Worm (Caenorhabditis elegans) whole organism, late embryonic: ENCODE measurements around the gene tbb-1.
A peak's percentile ranks its signal among the peaks of the same experiment; 100 is the strongest.

Experiments
- F13H6.1 ChIP-seq: sonication (generic microtip); optimal IDR thresholded peaks from 2 replicates; lab custom pipeline; 2016; ENCODE audit warnings: missing genetic modification characterization, missing compliant biosample characterization
- T23F11.4 ChIP-seq: fragments of 200-800 bp; sonication (Bioruptor generic); optimal IDR thresholded peaks from 2 replicates; lab custom pipeline; 2018; ENCODE audit warnings: mild to moderate bottlenecking, missing genetic modification characterization, missing compliant biosample characterization
- Y22D7AL.16 ChIP-seq: sonication (generic microtip); optimal IDR thresholded peaks from 2 replicates; lab custom pipeline; 2016; ENCODE audit warnings: missing genetic modification characterization, missing compliant biosample characterization
- ahr-1 ChIP-seq: sonication (generic microtip); optimal IDR thresholded peaks from 2 replicates; lab custom pipeline; 2016; ENCODE audit warnings: missing genetic modification characterization, missing compliant biosample characterization
- ceh-14 ChIP-seq: sonication (generic microtip); optimal IDR thresholded peaks from 2 replicates; lab custom pipeline; 2016; ENCODE audit warnings: missing genotype, missing genetic modification characterization, missing compliant biosample characterization
- ceh-18 ChIP-seq: sonication (generic microtip); optimal IDR thresholded peaks from 2 replicates; lab custom pipeline; 2016; ENCODE audit warnings: missing genetic modification characterization, missing compliant biosample characterization
- ceh-2 ChIP-seq: sonication (generic microtip); optimal IDR thresholded peaks from 2 replicates; lab custom pipeline; 2016; ENCODE audit warnings: missing genotype, missing genetic modification characterization, missing compliant biosample characterization
- ceh-22 ChIP-seq: sonication (generic microtip); optimal IDR thresholded peaks from 2 replicates; lab custom pipeline; 2017; ENCODE audit warnings: missing biosample characterization, missing genetic modification characterization
- ceh-30 ChIP-seq: fragments of 150-350 bp; optimal IDR thresholded peaks from 2 replicates; lab custom pipeline; 2014; ENCODE audit warnings: missing biosample characterization, missing genetic modification characterization
- ceh-31 ChIP-seq: sonication (generic microtip); optimal IDR thresholded peaks from 2 replicates; lab custom pipeline; 2016; ENCODE audit warnings: missing genetic modification characterization, missing compliant biosample characterization
- ceh-34 ChIP-seq: sonication (generic microtip); optimal IDR thresholded peaks from 2 replicates; lab custom pipeline; 2016; ENCODE audit warnings: mild to moderate bottlenecking, missing genetic modification characterization, missing compliant biosample characterization
- ceh-45 ChIP-seq: fragments of 200-800 bp; sonication (Bioruptor generic); IDR thresholded peaks from 2 replicates; pipeline ENCODE4 v1.3.6; 2022; ENCODE audit warnings: missing genetic modification reagents, missing genetic modification characterization, missing compliant biosample characterization
- ceh-6 ChIP-seq: fragments of 200-800 bp; sonication (Bioruptor generic); optimal IDR thresholded peaks from 2 replicates; lab custom pipeline; 2018; ENCODE audit warnings: mild to moderate bottlenecking, missing genetic modification characterization, missing compliant biosample characterization
- ceh-9 ChIP-seq: sonication (generic microtip); optimal IDR thresholded peaks from 2 replicates; lab custom pipeline; 2016; ENCODE audit warnings: mild to moderate bottlenecking, missing genetic modification characterization, inconsistent platforms, missing compliant biosample characterization
- che-1 ChIP-seq: sonication (generic microtip); optimal IDR thresholded peaks from 2 replicates; lab custom pipeline; 2016; ENCODE audit warnings: mild to moderate bottlenecking, missing genetic modification characterization, missing compliant biosample characterization
- dve-1 ChIP-seq: sonication (generic microtip); optimal IDR thresholded peaks from 2 replicates; lab custom pipeline; 2017; ENCODE audit warnings: antibody characterized with exemption, mild to moderate bottlenecking, missing genetic modification characterization, missing compliant biosample characterization
- elt-2 ChIP-seq: sonication (generic microtip); optimal IDR thresholded peaks from 2 replicates; lab custom pipeline; 2016; ENCODE audit warnings: missing genetic modification reagents, missing genetic modification characterization, missing compliant biosample characterization
- fax-1 ChIP-seq: sonication (generic microtip); optimal IDR thresholded peaks from 2 replicates; lab custom pipeline; 2016; ENCODE audit warnings: missing genotype, missing genetic modification characterization, missing compliant biosample characterization
- fkh-10 ChIP-seq: fragments of 150-350 bp; optimal IDR thresholded peaks from 2 replicates; lab custom pipeline; 2014; ENCODE audit warnings: missing biosample characterization, missing genetic modification reagents, missing genetic modification characterization
- fkh-6 ChIP-seq: sonication (generic microtip); optimal IDR thresholded peaks from 2 replicates; lab custom pipeline; 2016; ENCODE audit warnings: missing genetic modification characterization, missing compliant biosample characterization
- hlh-13 ChIP-seq: fragments of 200-800 bp; sonication (Bioruptor generic); optimal IDR thresholded peaks from 2 replicates; lab custom pipeline; 2018; ENCODE audit warnings: mild to moderate bottlenecking, missing genetic modification characterization, missing compliant biosample characterization
- hlh-15 ChIP-seq: sonication (generic microtip); optimal IDR thresholded peaks from 2 replicates; lab custom pipeline; 2016; ENCODE audit warnings: missing genetic modification characterization, missing compliant biosample characterization
- madf-2 ChIP-seq: sonication (generic microtip); optimal IDR thresholded peaks from 2 replicates; lab custom pipeline; 2017; ENCODE audit warnings: missing genetic modification characterization, missing compliant biosample characterization
- nfya-1 ChIP-seq: sonication (generic microtip); optimal IDR thresholded peaks from 2 replicates; lab custom pipeline; 2017; ENCODE audit warnings: missing genetic modification characterization, mild to moderate bottlenecking, missing compliant biosample characterization, antibody characterized with exemption, moderate library complexity
- nhr-232 ChIP-seq: sonication (generic microtip); optimal IDR thresholded peaks from 2 replicates; lab custom pipeline; 2016; ENCODE audit warnings: missing genetic modification characterization, missing compliant biosample characterization
- npax-4 ChIP-seq: sonication (generic microtip); optimal IDR thresholded peaks from 2 replicates; lab custom pipeline; 2016; ENCODE audit warnings: missing genetic modification characterization, missing compliant biosample characterization
- pat-9 ChIP-seq: fragments of 200-800 bp; sonication (Bioruptor generic); optimal IDR thresholded peaks from 2 replicates; lab custom pipeline; 2018; ENCODE audit warnings: mild to moderate bottlenecking, missing genetic modification characterization, moderate library complexity, missing compliant biosample characterization
- pax-1 ChIP-seq: fragments of 150-350 bp; optimal IDR thresholded peaks from 2 replicates; lab custom pipeline; 2014; ENCODE audit warnings: missing biosample characterization, missing genetic modification characterization
- pha-2 ChIP-seq: sonication (generic microtip); optimal IDR thresholded peaks from 2 replicates; lab custom pipeline; 2017; ENCODE audit warnings: mild to moderate bottlenecking, missing genetic modification characterization, missing compliant biosample characterization
- pha-4 ChIP-seq: fragments of 150-350 bp; optimal IDR thresholded peaks from 2 replicates; lab custom pipeline; 2018; ENCODE audit warnings: missing biosample characterization, missing genetic modification reagents, missing genetic modification characterization
- pros-1 ChIP-seq: fragments of 150-350 bp; optimal IDR thresholded peaks from 2 replicates; lab custom pipeline; 2014; ENCODE audit warnings: missing biosample characterization, missing genetic modification reagents, missing genetic modification characterization
- ref-2 ChIP-seq: sonication (generic microtip); optimal IDR thresholded peaks from 2 replicates; lab custom pipeline; 2016; ENCODE audit warnings: missing genetic modification characterization, missing compliant biosample characterization
- sdc-2 ChIP-seq: sonication (generic microtip); optimal IDR thresholded peaks from 2 replicates; lab custom pipeline; 2016; ENCODE audit warnings: missing genotype, missing genetic modification characterization, missing compliant biosample characterization
- syd-9 ChIP-seq: sonication (generic microtip); optimal IDR thresholded peaks from 2 replicates; lab custom pipeline; 2016; ENCODE audit warnings: mild to moderate bottlenecking, missing genetic modification characterization, moderate library complexity, missing compliant biosample characterization
- tbx-2 ChIP-seq: sonication (generic microtip); optimal IDR thresholded peaks from 2 replicates; lab custom pipeline; 2016; ENCODE audit warnings: missing genetic modification characterization, missing compliant biosample characterization
- ttx-3 ChIP-seq: sonication (generic microtip); optimal IDR thresholded peaks from 2 replicates; lab custom pipeline; 2016; ENCODE audit warnings: missing genetic modification reagents, missing genetic modification characterization, missing compliant biosample characterization
- unc-3 ChIP-seq, 2 experiments: fragments of 200-800 bp in 1 of 2; sonication (Bioruptor generic) in 1 of 2; sonication (generic microtip) in 1 of 2; conservative IDR thresholded peaks in 1 of 2; optimal IDR thresholded peaks in 1 of 2; 2 replicates each; pipeline versions ENCODE4 v1.3.6 to Lab custom; 2016 to 2022; ENCODE audit warnings: missing compliant biosample characterization in 2 of 2, missing genetic modification characterization in 2 of 2, missing genetic modification reagents in 1 of 2
- unc-42 ChIP-seq: sonication (generic microtip); optimal IDR thresholded peaks from 2 replicates; lab custom pipeline; 2016; ENCODE audit warnings: missing genotype, missing genetic modification characterization, missing compliant biosample characterization
- unc-86 ChIP-seq: sonication (generic microtip); optimal IDR thresholded peaks from 2 replicates; lab custom pipeline; 2016; ENCODE audit warnings: missing genetic modification characterization, missing compliant biosample characterization
- ztf-16 ChIP-seq: sonication (generic microtip); optimal IDR thresholded peaks from 2 replicates; lab custom pipeline; 2017; ENCODE audit warnings: missing genetic modification characterization, missing compliant biosample characterization

Gene tbb-1

DNA sequence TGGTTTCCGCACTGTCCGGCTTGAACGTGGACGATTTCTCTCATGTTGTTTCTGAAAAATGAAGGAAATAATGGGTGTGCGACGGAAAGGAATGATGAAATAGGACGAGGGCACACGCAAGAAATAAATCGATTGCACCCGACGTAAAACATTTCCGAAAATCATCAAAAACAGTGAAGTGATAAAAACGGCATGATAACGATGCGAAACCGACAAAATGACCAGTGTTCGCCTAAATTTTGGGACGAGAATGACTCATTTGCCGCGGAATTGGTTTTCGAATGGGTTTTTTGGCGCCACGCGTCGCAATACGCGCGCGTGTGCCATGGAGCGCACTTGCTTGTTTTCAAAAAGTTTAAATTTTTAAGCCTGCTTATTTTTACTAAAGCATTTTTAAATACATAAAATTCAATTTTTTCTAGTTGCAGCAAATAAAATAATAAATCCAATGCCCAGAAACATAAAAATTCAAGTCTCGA, at the start of gene tbb-1, which contains the start of gene rib-2:
tbb-1 (minus strand) TSS at position 51 of the 479 bp plus-strand sequence.
rib-2 (plus strand) TSS at position 429 of the 479 bp plus-strand sequence.
- TF ChIP-seq ceh-18 (tag; lab: Kevin White, UChicago) (no peak), pat-9 (tag; lab: Kevin White, UChicago) (no peak), tbx-2 (tag; lab: Kevin White, UChicago) (peak; percentile 21), ceh-34 (peak; percentile 24), ahr-1 (tag; lab: Kevin White, UChicago) (no peak), elt-2 (tag; lab: Kevin White, UChicago) (peak; percentile 37), hlh-13 (GFP tag; lab: Kevin White, UChicago) (no peak), ztf-16 (tag; lab: Kevin White, UChicago) (no peak), ceh-45 (GFP tag; lab: Robert Waterston, UW) (no peak), unc-86 (no peak), ceh-14 (tag; lab: Kevin White, UChicago) (peak; percentile 11), ceh-22 (no peak), unc-42 (tag; lab: Kevin White, UChicago) (peak; percentile 31), che-1 (tag; lab: Kevin White, UChicago) (no peak), ttx-3 (tag; lab: Kevin White, UChicago) (no peak), nfya-1 (tag; lab: Kevin White, UChicago) (peak; percentile 34), Y22D7AL.16 (tag; lab: Kevin White, UChicago) (no peak), ceh-30 (tag; lab: Kevin White, UChicago) (peak; percentile 32), hlh-15 (tag; lab: Kevin White, UChicago) (no peak), ceh-31 (tag; lab: Kevin White, UChicago) (peak; percentile 21)

DNA sequence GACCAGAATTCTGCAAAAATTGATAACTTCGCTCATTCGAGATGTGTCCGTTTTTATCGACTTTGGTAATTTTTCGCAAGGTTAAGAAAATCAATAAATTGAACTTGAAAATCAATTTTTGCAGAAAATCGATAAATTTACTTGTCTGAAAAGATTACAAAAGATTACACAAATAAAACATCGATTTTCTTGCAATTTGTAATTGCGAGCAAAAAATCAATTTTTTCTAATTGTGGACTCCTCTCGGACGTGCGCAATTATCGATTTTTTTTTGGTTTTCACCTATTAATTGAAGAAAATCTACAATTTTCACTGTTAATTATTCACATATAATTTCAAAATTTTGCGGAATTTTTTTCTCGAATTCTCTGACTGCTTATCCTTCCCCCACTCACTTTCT, 49.0 kb upstream of the tbb-1 start:
- TF ChIP-seq nhr-232 (tag; lab: Kevin White, UChicago) (no peak), ttx-3 (tag; lab: Kevin White, UChicago) (no peak), pha-4 (tag; lab: Kevin White, UChicago) (no peak), ceh-9 (tag; lab: Kevin White, UChicago) (no peak), ceh-6 (GFP tag; lab: Kevin White, UChicago) (no peak), hlh-13 (GFP tag; lab: Kevin White, UChicago) (no peak), ceh-18 (tag; lab: Kevin White, UChicago) (no peak), T23F11.4 (GFP tag; lab: Kevin White, UChicago) (no peak)
- TF ChIP-seq, all 69 proteins: peak for 0

DNA sequence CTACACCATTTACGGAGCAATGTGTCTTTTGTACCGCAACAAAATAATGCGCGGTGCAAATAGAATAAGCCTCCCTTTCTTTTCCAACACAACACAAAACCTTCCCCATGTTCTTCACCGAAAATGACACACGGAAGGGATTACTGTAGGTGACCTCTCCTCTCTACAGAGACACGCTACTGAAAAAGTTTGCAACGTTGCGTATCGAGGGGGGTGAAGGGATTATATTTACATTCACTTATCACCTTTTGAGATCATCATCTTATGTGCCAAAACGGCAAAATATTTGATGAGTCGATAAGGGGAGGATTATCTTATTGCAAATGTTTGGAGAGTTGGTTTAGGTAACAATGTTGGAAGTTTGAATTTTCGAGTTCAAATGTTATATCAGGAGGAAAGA, 40.8 kb upstream of the tbb-1 start:
- no peak for TF ChIP-seq pha-2
- peak; percentile 96 for TF ChIP-seq pax-1
- TF ChIP-seq ceh-34: no peak

DNA sequence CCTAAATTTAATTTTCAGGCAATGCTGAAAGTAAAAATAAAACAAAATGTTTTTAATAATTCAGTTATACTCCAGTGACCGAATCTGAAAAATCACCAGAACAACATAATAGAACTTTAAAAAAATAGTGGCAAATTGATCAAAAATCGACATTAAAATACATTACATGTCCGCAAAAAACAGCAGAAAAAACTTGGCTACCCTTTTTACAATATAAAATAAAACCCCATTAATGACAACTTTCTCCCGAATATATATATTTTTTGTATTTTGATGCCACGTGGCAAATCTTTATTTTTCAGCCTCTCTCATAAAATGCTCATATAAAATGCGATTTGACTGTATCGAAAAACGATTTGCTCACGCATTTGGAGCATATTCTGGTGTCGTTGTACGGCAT, 39.3 kb upstream of the tbb-1 start, which contains the start of gene ptr-19:
ptr-19 (plus strand) TSS at position 301 of the 400 bp plus-strand sequence.
- TF ChIP-seq syd-9 (tag; lab: Kevin White, UChicago): no peak
- no peak for TF ChIP-seq dve-1

DNA sequence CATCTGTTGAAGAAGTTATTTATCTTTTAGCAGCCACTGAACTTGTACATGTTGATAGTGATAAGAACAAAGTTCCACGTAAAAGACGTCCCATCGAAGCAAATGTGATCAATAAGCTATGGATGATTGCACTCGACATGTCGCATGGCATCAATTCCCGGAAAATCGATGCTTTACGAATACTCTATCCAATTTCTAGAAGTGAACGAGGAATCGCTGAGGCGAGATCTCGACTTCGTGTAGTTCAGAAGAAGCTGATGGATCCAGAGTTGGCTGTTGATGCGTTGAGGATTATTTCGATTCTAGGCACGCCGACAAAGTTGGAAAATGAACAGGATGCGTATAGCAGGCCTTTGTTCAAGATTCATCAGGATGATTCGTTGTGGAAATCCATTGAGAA, 27.5 kb upstream of the tbb-1 start:
- no peak for TF ChIP-seq ttx-3 (tag; lab: Kevin White, UChicago)
- TF ChIP-seq fax-1 (tag; lab: Kevin White, UChicago): no peak
- TF ChIP-seq sdc-2 (tag; lab: Kevin White, UChicago): no peak
- TF ChIP-seq npax-4: no peak
- no peak for TF ChIP-seq ceh-2 (tag; lab: Kevin White, UChicago)
- TF ChIP-seq fkh-10 (GFP tag; lab: Kevin White, UChicago): no peak
- TF ChIP-seq ref-2 (tag; lab: Kevin White, UChicago): no peak
- TF ChIP-seq fkh-6 (tag; lab: Kevin White, UChicago): no peak
- no peak for TF ChIP-seq unc-3 (GFP tag; conservative IDR thresholded peaks at IDR 0.05; lab: Robert Waterston, UW)
- no peak for TF ChIP-seq unc-3 (tag; optimal IDR thresholded peaks at IDR 0.05; lab: Kevin White, UChicago)
- TF ChIP-seq unc-86: no peak
- no peak for TF ChIP-seq pros-1 (tag; lab: Kevin White, UChicago)
- TF ChIP-seq F13H6.1 (tag; lab: Kevin White, UChicago): no peak
- no peak for TF ChIP-seq madf-2
